Worm (Caenorhabditis elegans) whole organism, early embryonic: ENCODE data around the gene ncs-3.

Source experiments
- B0310.2 ChIP-seq: sonication (generic microtip); optimal IDR thresholded peaks from 2 replicates; lab custom pipeline; 2016; ENCODE audit warnings: mild to moderate bottlenecking, missing genetic modification characterization, missing compliant biosample characterization
- F13C5.2 ChIP-seq: sonication (generic microtip); optimal IDR thresholded peaks from 2 replicates; lab custom pipeline; 2017; ENCODE audit warnings: mild to moderate bottlenecking, missing genetic modification characterization, inconsistent platforms, missing compliant biosample characterization
- aly-1 ChIP-seq: sonication (generic microtip); optimal IDR thresholded peaks from 2 replicates; lab custom pipeline; 2016; ENCODE audit warnings: missing genetic modification characterization, missing compliant biosample characterization
- ama-1 ChIP-seq: fragments of 150-350 bp; optimal IDR thresholded peaks from 2 replicates; lab custom pipeline; 2014
- ceh-13 ChIP-seq: fragments of 200-800 bp; sonication (Bioruptor generic); optimal IDR thresholded peaks from 2 replicates; lab custom pipeline; 2018; ENCODE audit warnings: mild to moderate bottlenecking, missing genetic modification characterization, missing compliant biosample characterization
- ceh-36 ChIP-seq: sonication (generic microtip); optimal IDR thresholded peaks from 2 replicates; lab custom pipeline; 2016; ENCODE audit warnings: missing genetic modification characterization, inconsistent platforms, missing compliant biosample characterization
- ets-7 ChIP-seq: sonication (generic microtip); optimal IDR thresholded peaks from 2 replicates; lab custom pipeline; 2016; ENCODE audit warnings: missing genotype, missing genetic modification characterization, missing compliant biosample characterization
- flt-1 ChIP-seq: fragments of 200-800 bp; sonication (Bioruptor generic); IDR thresholded peaks from 2 replicates; pipeline ENCODE4 v1.3.6; 2022; ENCODE audit warnings: missing genetic modification characterization, missing compliant biosample characterization
- hmbx-1 ChIP-seq: sonication (generic microtip); optimal IDR thresholded peaks from 2 replicates; lab custom pipeline; 2016; ENCODE audit warnings: mild to moderate bottlenecking, missing genetic modification characterization, missing compliant biosample characterization
- hmg-4 ChIP-seq: fragments of 200-800 bp; sonication (Bioruptor generic); optimal IDR thresholded peaks from 2 replicates; lab custom pipeline; 2018; ENCODE audit warnings: mild to moderate bottlenecking, missing genetic modification characterization, missing compliant biosample characterization
- hnd-1 ChIP-seq: sonication (generic microtip); optimal IDR thresholded peaks from 2 replicates; lab custom pipeline; 2016; ENCODE audit warnings: missing genetic modification characterization, missing compliant biosample characterization
- pes-1 ChIP-seq: fragments of 200-800 bp; sonication (Bioruptor generic); IDR thresholded peaks from 2 replicates; pipeline ENCODE4 v1.3.6; 2022; ENCODE audit warnings: missing genetic modification reagents, missing genetic modification characterization, missing compliant biosample characterization
- scrt-1 ChIP-seq: fragments of 200-800 bp; sonication (Bioruptor generic); IDR thresholded peaks from 2 replicates; pipeline ENCODE4 v1.3.6; 2022; ENCODE audit warnings: missing genetic modification characterization, missing compliant biosample characterization
- sea-1 ChIP-seq: fragments of 200-800 bp; sonication (Bioruptor generic); conservative IDR thresholded peaks from 2 replicates; pipeline ENCODE4 v1.3.6; 2022; ENCODE audit warnings: missing genetic modification characterization, missing compliant biosample characterization
- tbx-11 ChIP-seq: fragments of 200-800 bp; sonication (Bioruptor generic); IDR thresholded peaks from 2 replicates; pipeline ENCODE4 v1.3.6; 2022; ENCODE audit warnings: missing genetic modification characterization, missing compliant biosample characterization
- tbx-37 ChIP-seq: fragments of 200-800 bp; sonication (Bioruptor generic); conservative IDR thresholded peaks from 2 replicates; pipeline ENCODE4 v1.3.6; 2022; ENCODE audit warnings: missing genetic modification reagents, missing genetic modification characterization, missing compliant biosample characterization
- tra-4 ChIP-seq: sonication (generic microtip); optimal IDR thresholded peaks from 2 replicates; lab custom pipeline; 2017; ENCODE audit warnings: missing genetic modification characterization, missing compliant biosample characterization

Gene ncs-3

ce11 chrX:1021835-1022311, 32.0 kb upstream of the ncs-3 start:
- TF ChIP-seq F13C5.2 (tag; lab: Kevin White, UChicago) (peak; percentile 22), ceh-13 (GFP tag; lab: Kevin White, UChicago) (no peak), tbx-37 (GFP tag; lab: Robert Waterston, UW) (no peak), flt-1 (no peak), hnd-1 (no peak), pes-1 (no peak), hmbx-1 (tag; lab: Kevin White, UChicago) (no peak), scrt-1 (GFP tag; lab: Robert Waterston, UW) (no peak), aly-1 (tag; lab: Kevin White, UChicago) (no peak), hmg-4 (GFP tag; lab: Kevin White, UChicago) (peak; percentile 79), ceh-36 (tag; lab: Kevin White, UChicago) (no peak)

DNA sequence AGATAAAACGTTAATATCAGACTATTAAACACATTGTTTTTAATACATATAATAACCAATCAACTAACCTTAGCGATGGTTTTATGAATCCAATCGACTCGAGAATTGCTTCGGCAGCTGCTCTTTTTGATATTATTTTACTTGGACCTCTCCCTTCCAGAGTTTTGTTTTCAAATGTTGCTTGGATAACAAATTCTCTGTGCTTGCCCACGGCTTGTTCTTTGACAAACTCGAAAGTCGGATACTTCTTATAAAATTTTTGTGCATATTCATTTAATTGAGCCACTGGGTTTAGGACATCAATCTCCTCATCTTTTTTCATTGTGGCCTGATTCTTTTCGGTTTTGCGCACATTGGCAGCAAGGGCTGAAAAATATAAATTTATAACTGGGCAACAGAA, 28.9 kb upstream of the ncs-3 start, which contains the start of gene F55A4.3:
Gene F55A4.3, minus strand, starts transcription at position 101 of the 400 bp plus-strand sequence.
- no peak for TF ChIP-seq pes-1
- no peak for TF ChIP-seq ceh-36 (tag; lab: Kevin White, UChicago)
- no peak for TF ChIP-seq tbx-11 (GFP tag; lab: Robert Waterston, UW)
- no peak for TF ChIP-seq ama-1 (lab: Kevin White, UChicago)
- no peak for TF ChIP-seq scrt-1 (GFP tag; lab: Robert Waterston, UW)
- TF ChIP-seq F13C5.2 (tag; lab: Kevin White, UChicago) = no peak
- TF ChIP-seq ets-7 (tag; lab: Kevin White, UChicago) = no peak
- TF ChIP-seq tbx-37 (GFP tag; lab: Robert Waterston, UW) = no peak
- no peak for TF ChIP-seq hnd-1
- TF ChIP-seq ceh-13 (GFP tag; lab: Kevin White, UChicago) = no peak
- TF ChIP-seq flt-1 = no peak
- no peak for TF ChIP-seq tra-4 (tag; lab: Kevin White, UChicago)
- TF ChIP-seq hmbx-1 (tag; lab: Kevin White, UChicago) = no peak
- no peak for TF ChIP-seq B0310.2 (tag; lab: Kevin White, UChicago)
- no peak for TF ChIP-seq aly-1 (tag; lab: Kevin White, UChicago)

ce11 chrX:1026722-1027121, 27.2 kb upstream of the ncs-3 start:
- TF ChIP-seq ama-1 (lab: Kevin White, UChicago) = no peak
- no peak for TF ChIP-seq hmg-4 (GFP tag; lab: Kevin White, UChicago)
- no peak for TF ChIP-seq tbx-37 (GFP tag; lab: Robert Waterston, UW)
- no peak for TF ChIP-seq F13C5.2 (tag; lab: Kevin White, UChicago)
- no peak for TF ChIP-seq ceh-36 (tag; lab: Kevin White, UChicago)
- TF ChIP-seq hmbx-1 (tag; lab: Kevin White, UChicago) = no peak
- no peak for TF ChIP-seq ets-7 (tag; lab: Kevin White, UChicago)
- TF ChIP-seq B0310.2 (tag; lab: Kevin White, UChicago) = no peak
- no peak for TF ChIP-seq hnd-1
- TF ChIP-seq sea-1 (GFP tag; lab: Robert Waterston, UW) = no peak
- no peak for TF ChIP-seq flt-1
- no peak for TF ChIP-seq tbx-11 (GFP tag; lab: Robert Waterston, UW)
- no peak for TF ChIP-seq tra-4 (tag; lab: Kevin White, UChicago)
- no peak for TF ChIP-seq pes-1
- TF ChIP-seq aly-1 (tag; lab: Kevin White, UChicago) = no peak
- no peak for TF ChIP-seq scrt-1 (GFP tag; lab: Robert Waterston, UW)
- TF ChIP-seq ceh-13 (GFP tag; lab: Kevin White, UChicago) = no peak

ce11 chrX:1027370-1027769, 26.5 kb upstream of the ncs-3 start:
- TF ChIP-seq B0310.2 (tag; lab: Kevin White, UChicago) = no peak
- no peak for TF ChIP-seq hnd-1
- no peak for TF ChIP-seq tbx-11 (GFP tag; lab: Robert Waterston, UW)
- no peak for TF ChIP-seq F13C5.2 (tag; lab: Kevin White, UChicago)
- TF ChIP-seq tbx-37 (GFP tag; lab: Robert Waterston, UW) = no peak
- no peak for TF ChIP-seq ceh-13 (GFP tag; lab: Kevin White, UChicago)

ce11 chrX:1030867-1031266, 23.0 kb upstream of the ncs-3 start:
- TF ChIP-seq ceh-13 (GFP tag; lab: Kevin White, UChicago) (no peak), tbx-37 (GFP tag; lab: Robert Waterston, UW) (no peak), ceh-36 (tag; lab: Kevin White, UChicago) (no peak), tra-4 (tag; lab: Kevin White, UChicago) (no peak), ets-7 (tag; lab: Kevin White, UChicago) (no peak)

- TF ChIP-seq B0310.2 (tag; lab: Kevin White, UChicago) = no peak
- TF ChIP-seq tbx-11 (GFP tag; lab: Robert Waterston, UW) = no peak
- TF ChIP-seq ceh-36 (tag; lab: Kevin White, UChicago) = no peak
- TF ChIP-seq pes-1 = no peak
- peak; percentile 53 for TF ChIP-seq F13C5.2 (tag; lab: Kevin White, UChicago)
- TF ChIP-seq tra-4 (tag; lab: Kevin White, UChicago) = no peak
- TF ChIP-seq hmg-4 (GFP tag; lab: Kevin White, UChicago) = peak; percentile 48
- TF ChIP-seq hnd-1 = no peak
Observed at ce11 chrX:1035039-1035598, 18.8 kb upstream of the ncs-3 start, which contains the start of the genes stau-1 and sec-22. Gene stau-1, minus strand, starts transcription at chrX:1035286. Gene sec-22, plus strand, starts transcription at chrX:1035548.

- TF ChIP-seq tra-4 (tag; lab: Kevin White, UChicago) (no peak), sea-1 (GFP tag; lab: Robert Waterston, UW) (no peak), ama-1 (lab: Kevin White, UChicago) (no peak), F13C5.2 (tag; lab: Kevin White, UChicago) (no peak), hnd-1 (no peak), pes-1 (no peak)
Observed at ce11 chrX:1038347-1038746, 15.5 kb upstream of the ncs-3 start, which contains the start of gene F55A4.7. Gene F55A4.7, minus strand, starts transcription at chrX:1038447.
